Worm (Caenorhabditis elegans) whole organism, young adult: Measurements from ENCODE around the gene K01A6.6.

Experiments used
- C17E4.6 ChIP-seq: fragments of 200-800 bp; sonication (Bioruptor generic); IDR thresholded peaks from 2 replicates; pipeline ENCODE4 v1.3.6; 2022; ENCODE audit warnings: missing genetic modification reagents, missing genetic modification characterization, missing compliant biosample characterization
- F10E7.11 ChIP-seq: sonication (generic microtip); optimal IDR thresholded peaks from 2 replicates; lab custom pipeline; 2017; ENCODE audit warnings: mild to moderate bottlenecking, missing genetic modification characterization, moderate library complexity, missing compliant biosample characterization
- F57C9.4 ChIP-seq: sonication (generic microtip); optimal IDR thresholded peaks from 2 replicates; lab custom pipeline; 2017; ENCODE audit warnings: mild to moderate bottlenecking, missing genetic modification characterization, missing compliant biosample characterization
- K11D2.4 ChIP-seq: fragments of 200-800 bp; sonication (Bioruptor generic); IDR thresholded peaks from 2 replicates; pipeline ENCODE4 v1.3.6; 2022; ENCODE audit warnings: missing genetic modification reagents, missing genetic modification characterization, missing compliant biosample characterization
- K12H6.12 ChIP-seq: fragments of 200-800 bp; sonication (Bioruptor generic); optimal IDR thresholded peaks from 2 replicates; lab custom pipeline; 2018; ENCODE audit warnings: mild to moderate bottlenecking, missing genetic modification characterization, missing compliant biosample characterization
- Y53G8AR.9 ChIP-seq: fragments of 200-800 bp; sonication (Bioruptor generic); conservative IDR thresholded peaks from 2 replicates; pipeline ENCODE4 v1.3.6; 2022; ENCODE audit warnings: missing genetic modification reagents, missing genetic modification characterization, missing compliant biosample characterization
- Y56A3A.18 ChIP-seq: fragments of 200-800 bp; sonication (Bioruptor generic); IDR thresholded peaks from 2 replicates; pipeline ENCODE4 v1.3.6; 2022; ENCODE audit warnings: missing genetic modification reagents, missing genetic modification characterization, missing compliant biosample characterization
- Y67H2A.10 ChIP-seq: fragments of 200-800 bp; sonication (Bioruptor generic); conservative IDR thresholded peaks from 2 replicates; pipeline ENCODE4 v1.3.6; 2022; ENCODE audit warnings: missing genetic modification reagents, missing genetic modification characterization, missing compliant biosample characterization
- ama-1 ChIP-seq, 3 experiments: fragments of 150-350 bp in 1 of 3; sonication (generic microtip) in 2 of 3; optimal IDR thresholded peaks; 2 replicates each; lab custom pipeline; 2014 to 2018; ENCODE audit warnings: missing biosample characterization in 2 of 3, missing genetic modification characterization in 2 of 3, missing genetic modification reagents in 2 of 3
- aptf-3 ChIP-seq: fragments of 200-800 bp; sonication (Bioruptor generic); IDR thresholded peaks from 2 replicates; pipeline ENCODE4 v1.3.6; 2022; ENCODE audit warnings: missing genetic modification characterization, missing compliant biosample characterization
- attf-5 ChIP-seq: fragments of 200-800 bp; sonication (Bioruptor generic); optimal IDR thresholded peaks from 2 replicates; lab custom pipeline; 2018; ENCODE audit warnings: mild to moderate bottlenecking, missing genetic modification characterization, missing compliant biosample characterization
- cebp-1 ChIP-seq, 2 experiments: fragments of 200-800 bp in 1 of 2; sonication (Bioruptor generic) in 1 of 2; sonication (generic microtip) in 1 of 2; IDR thresholded peaks in 1 of 2; optimal IDR thresholded peaks in 1 of 2; 2 replicates each; pipeline versions ENCODE4 v1.3.6 to Lab custom; 2017 to 2022; ENCODE audit warnings: missing compliant biosample characterization in 2 of 2, missing genetic modification characterization in 2 of 2, mild to moderate bottlenecking in 1 of 2, missing genetic modification reagents in 1 of 2, moderate library complexity in 1 of 2
- ceh-91 ChIP-seq: fragments of 200-800 bp; sonication (Bioruptor generic); IDR thresholded peaks from 2 replicates; pipeline ENCODE4 v1.3.6; 2022; ENCODE audit warnings: missing genetic modification reagents, missing genetic modification characterization, missing compliant biosample characterization
- dpl-1 ChIP-seq: fragments of 150-350 bp; optimal IDR thresholded peaks from 2 replicates; lab custom pipeline; 2014; ENCODE audit warnings: missing biosample characterization, missing genetic modification reagents, missing genetic modification characterization
- egl-44 ChIP-seq: fragments of 200-800 bp; sonication (Bioruptor generic); IDR thresholded peaks from 2 replicates; pipeline ENCODE4 v1.3.6; 2022; ENCODE audit warnings: missing genetic modification reagents, missing genetic modification characterization, missing compliant biosample characterization
- him-1 ChIP-seq: sonication (generic microtip); optimal IDR thresholded peaks from 2 replicates; lab custom pipeline; 2016; ENCODE audit warnings: missing genotype, missing genetic modification reagents, missing genetic modification characterization, missing compliant biosample characterization
- hmg-1.2 ChIP-seq: fragments of 200-800 bp; sonication (Bioruptor generic); IDR thresholded peaks from 2 replicates; pipeline ENCODE4 v1.3.6; 2022; ENCODE audit warnings: missing genetic modification reagents, missing genetic modification characterization, missing compliant biosample characterization
- lin-26 ChIP-seq: fragments of 200-800 bp; sonication (Bioruptor generic); IDR thresholded peaks from 2 replicates; pipeline ENCODE4 v1.3.6; 2022; ENCODE audit warnings: missing genetic modification reagents, missing genetic modification characterization, missing compliant biosample characterization
- lin-35 ChIP-seq, 3 experiments: fragments of 150-350 bp in 2 of 3; sonication (generic microtip) in 1 of 3; optimal IDR thresholded peaks; 2 replicates each; lab custom pipeline; 2014 to 2018; ENCODE audit warnings: missing biosample characterization in 3 of 3, missing genetic modification characterization in 3 of 3, missing genetic modification reagents in 3 of 3
- mcd-1 ChIP-seq: fragments of 200-800 bp; sonication (Bioruptor generic); IDR thresholded peaks from 2 replicates; pipeline ENCODE4 v1.3.6; 2022; ENCODE audit warnings: missing genetic modification reagents, missing genetic modification characterization, missing compliant biosample characterization
- mel-28 ChIP-seq: sonication (generic microtip); optimal IDR thresholded peaks from 2 replicates; lab custom pipeline; 2016; ENCODE audit warnings: borderline replicate concordance, mild to moderate bottlenecking, missing genetic modification characterization, missing compliant biosample characterization
- nfya-1 ChIP-seq: sonication (generic microtip); optimal IDR thresholded peaks from 2 replicates; lab custom pipeline; 2017; ENCODE audit warnings: antibody characterized with exemption, missing compliant biosample characterization, missing genetic modification characterization, borderline replicate concordance; ENCODE audit not compliant: insufficient read depth
- nhr-80 ChIP-seq: sonication (generic microtip); optimal IDR thresholded peaks from 2 replicates; lab custom pipeline; 2016; ENCODE audit warnings: missing genetic modification characterization, missing compliant biosample characterization
- nhr-90 ChIP-seq: sonication (generic microtip); optimal IDR thresholded peaks from 2 replicates; lab custom pipeline; 2016; ENCODE audit warnings: missing genotype, mild to moderate bottlenecking, missing genetic modification characterization, missing compliant biosample characterization
- pbrm-1 ChIP-seq: fragments of 200-800 bp; sonication (Bioruptor generic); IDR thresholded peaks from 2 replicates; pipeline ENCODE4 v1.3.6; 2022; ENCODE audit warnings: missing genetic modification reagents, missing genetic modification characterization, missing compliant biosample characterization
- snpc-3.4 ChIP-seq: sonication (generic microtip); optimal IDR thresholded peaks from 2 replicates; lab custom pipeline; 2017; ENCODE audit warnings: missing genetic modification characterization, mild to moderate bottlenecking, missing compliant biosample characterization, antibody characterized with exemption, moderate library complexity, missing genotype, missing genetic modification reagents
- tbx-9 ChIP-seq: sonication (generic microtip); optimal IDR thresholded peaks from 2 replicates; lab custom pipeline; 2016; ENCODE audit warnings: borderline replicate concordance, missing genetic modification characterization, inconsistent platforms, missing compliant biosample characterization

The K01A6.6 gene

DNA sequence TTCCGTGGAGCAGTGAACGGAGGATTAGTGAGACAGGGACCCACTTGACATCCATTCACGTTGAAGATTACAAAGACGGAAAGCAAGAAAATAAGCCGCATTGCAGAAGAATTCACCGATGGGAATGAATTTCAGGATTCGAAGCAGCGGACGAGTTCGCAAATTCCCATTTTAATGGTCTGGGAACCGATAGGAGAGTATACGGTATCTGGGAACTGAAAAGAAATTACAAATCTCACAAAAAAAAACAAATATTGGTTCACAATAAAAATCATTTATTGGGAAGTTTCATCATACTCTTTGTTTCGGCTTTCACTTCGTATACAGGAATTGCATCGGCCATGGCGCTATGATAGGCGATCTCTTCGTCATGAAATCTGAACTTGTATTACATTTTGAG is 19.9 kb downstream of the K01A6.6 start, which contains the start of gene T12A7.10:
T12A7.10 (minus strand) TSS at position 101 of the 400 bp plus-strand sequence.
- no peak for TF ChIP-seq Y67H2A.10 (GFP tag; lab: Robert Waterston, UW)
- TF ChIP-seq F57C9.4 (tag; lab: Kevin White, UChicago), result no peak
- no peak for TF ChIP-seq nhr-90 (tag; lab: Kevin White, UChicago)
- TF ChIP-seq him-1, result no peak
- no peak for TF ChIP-seq mel-28 (tag; lab: Kevin White, UChicago)

DNA sequence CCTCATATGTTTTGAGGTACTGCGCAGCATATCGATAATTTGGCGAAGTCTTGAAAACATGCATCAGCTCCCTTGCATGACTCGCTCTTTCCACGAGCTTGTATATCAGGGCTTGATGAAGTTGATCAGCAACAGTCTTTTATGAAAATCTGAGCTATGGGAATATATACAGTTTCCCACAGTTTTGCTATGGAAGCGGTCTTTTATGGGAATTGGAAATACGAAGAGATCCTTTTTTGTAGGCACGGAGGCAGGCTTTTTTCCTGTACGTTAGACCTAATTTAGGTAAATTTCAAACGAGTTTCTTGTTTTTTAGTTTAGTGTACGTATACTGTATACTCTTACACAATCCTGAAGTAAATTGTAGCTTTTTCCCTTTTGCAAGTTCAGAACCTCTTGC is 20.8 kb downstream of the K01A6.6 start, which contains the start of gene T12A7.9:
T12A7.9 (minus strand) TSS at position 101 of the 400 bp plus-strand sequence.
- TF ChIP-seq ceh-91 (GFP tag; lab: Robert Waterston, UW), result no peak
- no peak for TF ChIP-seq dpl-1 (GFP tag; lab: Kevin White, UChicago)
- 0 out of 2 replicates have a peak, but pooled peaks have one; percentile 22 for TF ChIP-seq Y56A3A.18 (GFP tag; lab: Robert Waterston, UW)
- TF ChIP-seq cebp-1 (GFP tag; IDR thresholded peaks at IDR 0.05; lab: Robert Waterston, UW), result no peak
- TF ChIP-seq cebp-1 (tag; optimal IDR thresholded peaks at IDR 0.05; lab: Kevin White, UChicago), result peak; percentile 33
- TF ChIP-seq C17E4.6, result no peak

DNA sequence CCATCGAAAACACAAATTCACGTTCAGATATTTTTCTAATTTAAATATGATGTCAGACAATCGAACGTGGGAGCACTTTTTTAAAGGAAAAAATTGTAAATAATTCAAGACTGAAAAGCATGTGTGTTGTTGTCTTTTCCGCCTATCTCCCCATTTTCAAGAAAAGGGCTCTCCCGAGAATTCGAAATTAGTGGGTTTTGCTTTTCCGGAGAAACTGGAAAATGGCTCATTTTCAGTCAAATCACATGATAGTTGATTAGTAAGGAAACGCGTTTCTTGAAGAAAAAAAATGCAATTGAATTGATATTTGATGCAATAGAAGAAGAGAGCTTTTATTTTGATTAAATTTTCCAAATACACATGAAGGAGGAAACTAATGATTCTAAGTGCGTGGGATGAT is 24.7 kb downstream of the K01A6.6 start:
- no peak for TF ChIP-seq C17E4.6
- no peak for TF ChIP-seq ama-1 (optimal IDR thresholded peaks at IDR 0.05; lab: Kevin White, UChicago)
- TF ChIP-seq ama-1 (GFP tag; optimal IDR thresholded peaks at IDR 0.05; lab: Kevin White, UChicago), result no peak
- TF ChIP-seq aptf-3 (GFP tag; lab: Robert Waterston, UW), result no peak
- TF ChIP-seq dpl-1 (GFP tag; lab: Kevin White, UChicago), result no peak
- TF ChIP-seq pbrm-1, result no peak
- TF ChIP-seq egl-44 (GFP tag; lab: Robert Waterston, UW), result no peak
- no peak for TF ChIP-seq F10E7.11 (tag; lab: Kevin White, UChicago)
- TF ChIP-seq tbx-9 (tag; lab: Kevin White, UChicago), result no peak
- TF ChIP-seq mcd-1, result no peak

DNA sequence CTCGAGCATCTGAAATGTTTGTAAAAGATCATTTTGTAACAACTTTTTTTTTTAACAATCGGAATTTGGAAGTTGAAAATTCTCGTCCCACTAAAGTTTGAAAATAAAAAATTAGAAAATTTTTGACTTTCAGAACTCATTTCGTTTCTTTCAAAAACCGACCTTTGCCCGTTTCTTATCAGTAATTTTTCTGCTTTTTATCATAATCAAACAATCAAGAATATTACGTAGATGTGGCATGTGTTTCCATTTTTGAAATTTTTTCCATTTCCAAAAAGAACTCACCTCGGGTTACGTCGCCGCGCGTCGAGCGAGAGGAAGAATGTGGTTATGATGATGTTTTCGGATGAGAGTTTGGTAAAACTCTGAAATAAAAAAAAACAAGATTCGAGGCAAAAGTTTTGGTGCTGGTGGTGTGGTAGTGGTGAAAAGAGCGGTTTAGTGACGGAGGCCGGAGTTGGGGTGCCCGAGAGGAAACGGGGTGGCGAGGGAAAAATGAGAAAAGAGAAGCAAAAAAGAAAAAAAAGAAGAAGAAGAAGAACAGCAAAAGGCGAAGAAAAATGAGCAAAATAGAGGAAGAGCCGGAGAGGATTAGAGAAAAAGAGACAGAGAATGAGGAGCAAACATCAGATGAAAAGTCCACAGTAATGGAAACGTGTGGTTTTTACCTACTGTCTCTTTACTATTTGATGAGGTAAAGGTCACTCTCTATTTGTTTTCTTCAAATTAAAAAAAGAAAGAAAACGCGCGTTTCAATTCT is 25.8 kb downstream of the K01A6.6 start, which contains the start of gene T12A7.2:
T12A7.2 (minus strand) TSS at position 412 of the 760 bp plus-strand sequence.
- TF ChIP-seq hmg-1.2 (GFP tag; lab: Robert Waterston, UW) (peak; percentile 30; the same call in 1 of the 2 replicates), snpc-3.4 (tag; lab: Kevin White, UChicago) (no peak), nfya-1 (tag; lab: Kevin White, UChicago) (no peak), nhr-80 (tag; lab: Kevin White, UChicago) (peak; percentile 28), K12H6.12 (peak; percentile 9), lin-35 (GFP tag; optimal IDR thresholded peaks at IDR 0.05; lab: Kevin White, UChicago) (peak in 1 of 3 experiments; percentile 23)

DNA sequence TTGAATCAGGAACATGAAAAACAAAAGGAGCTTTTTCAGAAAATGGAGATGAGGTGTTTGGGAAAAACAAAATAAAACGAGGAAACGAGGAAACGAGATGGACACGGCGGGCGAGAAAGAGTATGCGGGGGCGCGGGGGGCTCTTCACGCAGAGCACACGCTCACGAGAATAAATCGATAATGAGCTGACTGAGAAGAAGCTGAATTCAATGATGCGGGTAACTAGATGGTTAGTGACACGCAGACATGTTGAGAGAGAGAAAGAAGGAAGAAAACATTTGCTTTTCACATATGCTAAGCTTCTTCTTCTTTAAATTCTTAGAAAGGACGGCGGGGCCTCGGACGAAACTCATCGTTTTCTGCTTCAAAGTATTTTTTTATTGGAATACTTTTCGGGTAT is 30.4 kb downstream of the K01A6.6 start:
- TF ChIP-seq lin-26 (GFP tag; lab: Robert Waterston, UW) (no peak), K11D2.4 (GFP tag; lab: Robert Waterston, UW) (peak; percentile 43; the same call in 1 of the 2 replicates), K12H6.12 (peak; percentile 1), Y53G8AR.9 (GFP tag; lab: Robert Waterston, UW) (no peak)

DNA sequence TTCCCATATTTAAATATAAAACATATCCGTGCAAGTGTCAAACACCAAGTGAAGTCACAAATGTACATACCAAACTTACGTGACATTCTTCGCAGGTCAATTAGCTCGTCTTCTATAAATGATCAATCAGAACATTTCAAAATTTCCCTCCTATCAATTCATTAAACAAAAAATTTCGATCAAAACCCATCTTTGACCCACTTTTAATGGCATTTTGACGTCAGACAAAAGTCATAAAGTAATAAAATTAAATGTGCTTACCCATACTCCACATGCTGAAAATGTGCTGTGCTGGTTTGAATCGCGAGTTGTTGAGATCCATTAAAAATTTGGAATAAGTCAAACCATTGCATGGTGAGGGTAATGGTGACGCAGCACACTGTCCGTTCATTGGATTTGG is 34.6 kb downstream of the K01A6.6 start:
- TF ChIP-seq attf-5 (GFP tag; lab: Kevin White, UChicago) (no peak), nhr-80 (tag; lab: Kevin White, UChicago) (peak; percentile 24)
